Fruit fly (Drosophila melanogaster): Measurements from ENCODE around the gene Atg18a.

Atg18a gene

DNA sequence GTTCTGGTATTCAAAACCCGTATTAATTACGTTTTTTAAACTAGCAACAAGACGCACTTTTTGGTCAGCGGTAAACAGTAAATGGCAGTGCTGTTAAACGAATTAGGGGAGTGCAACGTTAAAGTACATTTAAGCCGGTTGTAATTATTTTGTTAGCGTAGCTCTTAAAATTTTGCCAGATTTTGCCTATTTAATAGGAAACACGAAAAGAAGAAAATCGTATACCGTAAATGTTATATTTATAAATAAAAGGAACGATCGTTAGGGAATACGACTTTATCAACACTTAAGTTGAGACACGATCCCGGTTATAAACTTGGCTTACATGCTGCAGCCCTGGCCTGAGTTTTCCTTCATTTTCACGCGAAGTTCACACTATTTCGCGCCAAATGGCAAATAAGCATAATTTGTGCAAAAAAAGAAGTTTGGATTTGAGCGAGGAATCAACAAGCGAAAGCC lies 49.2 kb upstream of the Atg18a start, which contains the start of the genes Setx and mus301 (continued):
- TF ChIP-seq CG12391 (tag; optimal IDR thresholded peaks at IDR 0.05) = peak; percentile 82
- peak; percentile 86 for TF ChIP-seq trem (tag; optimal IDR thresholded peaks at IDR 0.05)
- peak; percentile 85 for TF ChIP-seq CHES-1-like (GFP tag; optimal IDR thresholded peaks at IDR 0.05)
- TF ChIP-seq fd102C (GFP tag; optimal IDR thresholded peaks at IDR 0.05) = no peak
- TF ChIP-seq gem (tag; optimal IDR thresholded peaks at IDR 0.05) = peak; percentile 83
- TF ChIP-seq CG4707 (GFP tag; optimal IDR thresholded peaks at IDR 0.05) = no peak
- TF ChIP-seq NFAT (GFP tag; IDR thresholded peaks at IDR 0.05) = peak; percentile 69
- TF ChIP-seq CG17802 (tag; optimal IDR thresholded peaks at IDR 0.05) = peak; percentile 35
- peak; percentile 76 for TF ChIP-seq CG9797 (GFP tag; optimal IDR thresholded peaks at IDR 0.05)
- TF ChIP-seq CG9215 (GFP tag; IDR thresholded peaks at IDR 0.05) = peak; percentile 80
- TF ChIP-seq Taf1 (GFP tag; IDR thresholded peaks at IDR 0.05) = no peak; the same call in 1 of the 2 replicates
- no peak for TF ChIP-seq sim (GFP tag; IDR thresholded peaks at IDR 0.05)
- peak; percentile 46 for TF ChIP-seq cwo (GFP tag; optimal IDR thresholded peaks at IDR 0.05)
- peak; percentile 40 for TF ChIP-seq pb (GFP tag; optimal IDR thresholded peaks at IDR 0.05)
- peak; percentile 82 for TF ChIP-seq CG2712 (tag; optimal IDR thresholded peaks at IDR 0.05)

DNA sequence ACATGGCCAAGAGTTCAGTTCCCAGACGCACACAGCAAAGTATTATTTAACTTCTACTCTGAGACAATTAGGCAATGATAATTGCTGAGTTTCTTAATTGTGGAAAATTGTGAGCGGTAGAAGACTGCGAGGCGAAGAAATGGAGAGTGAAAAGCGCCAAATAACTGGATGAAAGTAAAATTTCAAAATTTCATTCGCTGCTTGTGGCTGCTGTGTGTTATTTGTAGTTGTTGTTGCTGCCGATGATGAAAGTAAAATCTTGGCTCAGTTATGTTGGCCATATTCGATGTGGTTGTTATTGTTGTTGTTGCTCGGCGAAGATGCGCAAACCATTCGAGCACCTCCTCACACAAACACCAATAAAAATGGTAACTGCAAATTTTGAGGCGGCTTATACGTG lies 36.4 kb upstream of the Atg18a start:
- peak; percentile 51 for TF ChIP-seq Blimp-1 (GFP tag; optimal IDR thresholded peaks at IDR 0.05)
- no peak for TF ChIP-seq nerfin-1 (tag; optimal IDR thresholded peaks at IDR 0.05)

dm6 chr3L:8150812-8151211 lies 35.8 kb upstream of the Atg18a start:
- TF ChIP-seq CG18262 (tag; optimal IDR thresholded peaks at IDR 0.05) (no peak), pfk (GFP tag; optimal IDR thresholded peaks at IDR 0.05) (no peak), emc (GFP tag; optimal IDR thresholded peaks at IDR 0.05) (no peak), bowl (GFP tag; IDR thresholded peaks at IDR 0.05) (no peak), hth (optimal IDR thresholded peaks at IDR 0.05) (no peak), Rfx (GFP tag; IDR thresholded peaks at IDR 0.05) (no peak), Sox102F (GFP tag; optimal IDR thresholded peaks at IDR 0.05) (peak; percentile 3), Ets65A (GFP tag) (peak; percentile 26)

DNA sequence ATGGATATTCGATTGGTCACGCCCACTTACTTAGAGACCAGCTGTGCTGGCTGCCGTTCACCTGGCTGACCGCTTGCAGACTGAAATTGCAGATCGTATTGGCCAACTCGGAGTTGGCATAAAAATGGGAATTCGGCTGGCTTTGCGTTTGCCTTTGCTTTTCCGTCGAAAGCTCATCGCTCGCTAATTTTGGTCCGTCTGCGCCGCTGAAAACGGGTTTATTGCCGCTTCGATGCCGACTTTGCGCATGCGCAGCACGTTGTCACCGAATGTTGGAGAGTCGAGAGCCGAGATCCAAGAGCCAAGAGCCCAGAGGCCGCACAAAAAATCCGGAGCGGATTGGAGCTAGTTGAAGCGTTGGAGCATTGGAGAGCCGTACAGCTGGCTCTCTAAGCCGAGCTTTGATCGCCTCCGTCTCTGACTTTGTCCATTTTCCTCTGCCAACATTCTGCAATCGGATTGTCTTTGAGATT lies 34.9 kb upstream of the Atg18a start, which contains the start of gene CG13676:
TSS of gene CG13676 (minus strand) at position 87 of the 473 bp plus-strand sequence.
- TF ChIP-seq Hmr (GFP tag; optimal IDR thresholded peaks at IDR 0.05) (no peak), Mrtf (GFP tag; IDR thresholded peaks at IDR 0.05) (no peak), Deaf1 (tag; optimal IDR thresholded peaks at IDR 0.05) (peak; percentile 45), ATbp (GFP tag; optimal IDR thresholded peaks at IDR 0.05) (peak; percentile 13), Dll (GFP tag; IDR thresholded peaks at IDR 0.05; ENCODE audit: partially characterized antibody) (0 out of 4 replicates have a peak, but pooled peaks have one; percentile 16), Ets65A (GFP tag) (peak; percentile 35), Adf1 (GFP tag; IDR thresholded peaks at IDR 0.05) (peak; percentile 45; the same call in 1 of the 2 replicates), CG14965 (GFP tag; optimal IDR thresholded peaks at IDR 0.05; ENCODE audit: borderline replicate concordance) (no peak), HHEX (GFP tag; optimal IDR thresholded peaks at IDR 0.05) (no peak), unc-4 (GFP tag; IDR thresholded peaks at IDR 0.05; ENCODE audit: partially characterized antibody) (0 out of 2 replicates have a peak, but pooled peaks have one; percentile 26), oc (tag; optimal IDR thresholded peaks at IDR 0.05) (peak; percentile 54), corto (GFP tag; optimal IDR thresholded peaks at IDR 0.05) (peak; percentile 66), CG12769 (tag; optimal IDR thresholded peaks at IDR 0.05) (peak; percentile 58), Opbp (GFP tag; IDR thresholded peaks at IDR 0.05; ENCODE audit: partially characterized antibody) (no peak), sd (tag; optimal IDR thresholded peaks at IDR 0.05) (peak; percentile 20), kay (GFP tag; optimal IDR thresholded peaks at IDR 0.05) (no peak), sens (GFP tag) (peak; percentile 24), dmrt11E (tag; optimal IDR thresholded peaks at IDR 0.05) (no peak), CG4282 (GFP tag; optimal IDR thresholded peaks at IDR 0.05) (no peak), unpg (GFP tag; optimal IDR thresholded peaks at IDR 0.05) (no peak), CG10543 (GFP tag; optimal IDR thresholded peaks at IDR 0.05) (peak; percentile 40), CG42726 (GFP tag; IDR thresholded peaks at IDR 0.05; ENCODE audit: partially characterized antibody) (no peak)

Measured in whole organism, embryonic.